Fruit fly (Drosophila melanogaster) whole organism, prepupa: Measurements from ENCODE around the gene Cyp28d1.

Experiments used
- Blimp-1 ChIP-seq: fragments of 200-800 bp; sonication (Bioruptor generic); optimal IDR thresholded peaks from 3 replicates; lab custom pipeline; 2017; ENCODE audit warnings: missing biosample characterization, missing genetic modification characterization, mild to moderate bottlenecking, moderate library complexity, missing genetic modification reagents
- CG10669 ChIP-seq: fragments of 200-800 bp; sonication (Bioruptor generic); optimal IDR thresholded peaks from 3 replicates; lab custom pipeline; 2018; ENCODE audit warnings: missing biosample characterization, mild to moderate bottlenecking, missing genetic modification characterization, moderate library complexity
- CG11294 ChIP-seq: fragments of 200-800 bp; sonication (Bioruptor generic); IDR thresholded peaks from 2 replicates; pipeline ENCODE4 v1.3.6; 2022; ENCODE audit warnings: missing biosample characterization, missing genetic modification characterization
- CG11762 ChIP-seq: fragments of 200-800 bp; sonication (Bioruptor generic); optimal IDR thresholded peaks from 3 replicates; lab custom pipeline; 2016; ENCODE audit warnings: missing biosample characterization, missing genetic modification characterization; ENCODE audit not compliant: insufficient read depth
- CG11902 ChIP-seq: fragments of 200-800 bp; sonication (Bioruptor generic); optimal IDR thresholded peaks from 3 replicates; lab custom pipeline; 2016; ENCODE audit warnings: missing biosample characterization, missing genetic modification characterization
- CG15336 ChIP-seq: fragments of 200-800 bp; sonication (Bioruptor generic); IDR thresholded peaks from 2 replicates; pipeline ENCODE4 v1.3.6; 2022; ENCODE audit warnings: missing biosample characterization, missing genetic modification characterization
- CG1621 ChIP-seq: fragments of 200-800 bp; sonication (Bioruptor generic); optimal IDR thresholded peaks from 3 replicates; lab custom pipeline; 2018; ENCODE audit warnings: missing biosample characterization, mild to moderate bottlenecking, missing genetic modification characterization
- CG3032 ChIP-seq: fragments of 200-800 bp; optimal IDR thresholded peaks from 2 replicates; lab custom pipeline; 2019; ENCODE audit warnings: missing biosample characterization, mild to moderate bottlenecking, missing genetic modification characterization, moderate library complexity
- CG31627 ChIP-seq: fragments of 200-800 bp; sonication (Bioruptor generic); optimal IDR thresholded peaks from 3 replicates; lab custom pipeline; 2016; ENCODE audit warnings: missing biosample characterization, missing genetic modification characterization
- CG32006 ChIP-seq: fragments of 200-800 bp; sonication (Bioruptor generic); optimal IDR thresholded peaks from 3 replicates; lab custom pipeline; 2017; ENCODE audit warnings: missing biosample characterization, mild to moderate bottlenecking, missing genetic modification characterization
- CG34406 ChIP-seq: fragments of 200-800 bp; sonication (Bioruptor generic); optimal IDR thresholded peaks from 3 replicates; lab custom pipeline; 2016; ENCODE audit warnings: missing biosample characterization, missing genetic modification characterization
- CG3919 ChIP-seq: fragments of 200-800 bp; sonication (Bioruptor generic); optimal IDR thresholded peaks from 3 replicates; lab custom pipeline; 2016; ENCODE audit warnings: missing biosample characterization, missing genetic modification characterization
- CG4318 ChIP-seq: fragments of 200-800 bp; sonication (Bioruptor generic); optimal IDR thresholded peaks from 3 replicates; lab custom pipeline; 2017; ENCODE audit warnings: missing biosample characterization, mild to moderate bottlenecking, missing genetic modification characterization
- CG6163 ChIP-seq: fragments of 200-800 bp; sonication (Bioruptor generic); IDR thresholded peaks from 3 replicates; pipeline ENCODE4 v1.3.6; 2022; ENCODE audit warnings: missing biosample characterization, missing genetic modification characterization
- CG6276 ChIP-seq: fragments of 200-800 bp; sonication (Bioruptor generic); optimal IDR thresholded peaks from 2 replicates; lab custom pipeline; 2017; ENCODE audit warnings: missing biosample characterization, mild to moderate bottlenecking, missing genetic modification characterization
- CG6808 ChIP-seq: fragments of 200-800 bp; sonication (Bioruptor generic); optimal IDR thresholded peaks from 3 replicates; lab custom pipeline; 2017; ENCODE audit warnings: missing biosample characterization, missing genetic modification characterization, mild to moderate bottlenecking, moderate library complexity, missing genetic modification reagents
- CG6854 ChIP-seq: fragments of 200-800 bp; sonication (Bioruptor generic); optimal IDR thresholded peaks from 2 replicates; lab custom pipeline; 2017; ENCODE audit warnings: missing biosample characterization, mild to moderate bottlenecking, missing genetic modification characterization
- CG7368 ChIP-seq: fragments of 200-800 bp; sonication (Bioruptor generic); optimal IDR thresholded peaks from 3 replicates; lab custom pipeline; 2016; ENCODE audit warnings: missing biosample characterization, missing genetic modification characterization
- CG8119 ChIP-seq: fragments of 200-800 bp; sonication (Bioruptor generic); IDR thresholded peaks from 3 replicates; pipeline ENCODE4 v1.3.6; 2022; ENCODE audit warnings: missing biosample characterization, missing genetic modification characterization
- CG9139 ChIP-seq: fragments of 200-800 bp; sonication (Bioruptor generic); optimal IDR thresholded peaks from 3 replicates; lab custom pipeline; 2017; ENCODE audit warnings: missing biosample characterization, mild to moderate bottlenecking, missing genetic modification characterization
- Eip78C ChIP-seq: fragments of 200-800 bp; sonication (Bioruptor generic); peaks from one replicate; lab custom pipeline; 2016; ENCODE audit warnings: missing biosample characterization, missing genetic modification characterization
- Eip93F ChIP-seq: fragments of 200-800 bp; sonication (Bioruptor generic); optimal IDR thresholded peaks from 2 replicates; lab custom pipeline; 2016; ENCODE audit warnings: missing biosample characterization, mild to moderate bottlenecking, missing genetic modification characterization
- Ets96B ChIP-seq: fragments of 200-800 bp; optimal IDR thresholded peaks from 2 replicates; lab custom pipeline; 2019; ENCODE audit warnings: missing biosample characterization, mild to moderate bottlenecking, missing genetic modification characterization, moderate library complexity
- Gug ChIP-seq: fragments of 200-800 bp; sonication (Bioruptor generic); IDR thresholded peaks from 2 replicates; pipeline ENCODE4 v1.3.6; 2022; ENCODE audit warnings: missing biosample characterization, missing genetic modification characterization
- Hr4 ChIP-seq: fragments of 200-800 bp; sonication (Bioruptor generic); optimal IDR thresholded peaks from 3 replicates; lab custom pipeline; 2016; ENCODE audit warnings: missing biosample characterization, missing genetic modification characterization
- Lpt ChIP-seq: fragments of 200-800 bp; sonication (Bioruptor generic); optimal IDR thresholded peaks from 3 replicates; lab custom pipeline; 2016; ENCODE audit warnings: missing biosample characterization, missing genetic modification characterization
- Met ChIP-seq: fragments of 200-800 bp; sonication (Bioruptor generic); optimal IDR thresholded peaks from 3 replicates; lab custom pipeline; 2016; ENCODE audit warnings: missing biosample characterization, missing genetic modification characterization
- OdsH ChIP-seq: fragments of 200-800 bp; sonication (Bioruptor generic); optimal IDR thresholded peaks from 3 replicates; lab custom pipeline; 2016; ENCODE audit warnings: missing biosample characterization, missing genetic modification characterization
- Smox ChIP-seq: fragments of 200-800 bp; sonication (Bioruptor generic); optimal IDR thresholded peaks from 3 replicates; lab custom pipeline; 2016; ENCODE audit warnings: missing biosample characterization, missing genetic modification characterization
- Sox14 ChIP-seq: fragments of 200-800 bp; sonication (Bioruptor generic); optimal IDR thresholded peaks from 3 replicates; lab custom pipeline; 2016; ENCODE audit warnings: missing biosample characterization, missing genetic modification characterization
- Sox15 ChIP-seq: fragments of 200-800 bp; sonication (Bioruptor generic); optimal IDR thresholded peaks from 3 replicates; lab custom pipeline; 2016; ENCODE audit warnings: missing biosample characterization, missing genetic modification characterization
- achi ChIP-seq: fragments of 200-800 bp; sonication (Bioruptor generic); optimal IDR thresholded peaks from 3 replicates; lab custom pipeline; 2016; ENCODE audit warnings: missing biosample characterization, missing genetic modification characterization
- dsx ChIP-seq: fragments of 200-800 bp; optimal IDR thresholded peaks from 3 replicates; lab custom pipeline; 2019; ENCODE audit warnings: missing biosample characterization, mild to moderate bottlenecking, missing genetic modification characterization, moderate library complexity; ENCODE audit not compliant: poor library complexity, severe bottlenecking
- esn ChIP-seq: fragments of 200-800 bp; sonication (Bioruptor generic); optimal IDR thresholded peaks from 2 replicates; lab custom pipeline; 2016; ENCODE audit warnings: missing biosample characterization, mild to moderate bottlenecking, missing genetic modification characterization, moderate library complexity
- fd85E ChIP-seq: fragments of 200-800 bp; sonication (Bioruptor generic); optimal IDR thresholded peaks from 3 replicates; lab custom pipeline; 2016; ENCODE audit warnings: missing biosample characterization, missing genetic modification characterization
- fkh ChIP-seq: fragments of 200-800 bp; sonication (Bioruptor generic); optimal IDR thresholded peaks from 3 replicates; lab custom pipeline; 2017; ENCODE audit warnings: missing biosample characterization, mild to moderate bottlenecking, missing genetic modification characterization, moderate library complexity
- lz ChIP-seq: fragments of 200-800 bp; sonication (Bioruptor generic); optimal IDR thresholded peaks from 3 replicates; lab custom pipeline; 2016; ENCODE audit warnings: missing biosample characterization, missing genetic modification characterization
- net ChIP-seq: fragments of 200-800 bp; sonication (Bioruptor generic); optimal IDR thresholded peaks from 3 replicates; lab custom pipeline; 2016; ENCODE audit warnings: missing biosample characterization, missing genetic modification characterization
- salr ChIP-seq, 2 experiments: fragments of 200-800 bp; sonication (Bioruptor generic); optimal IDR thresholded peaks; 3 replicates each; lab custom pipeline; 2016 to 2018; ENCODE audit warnings: missing biosample characterization in 2 of 2, missing genetic modification characterization in 2 of 2, mild to moderate bottlenecking in 1 of 2
- ss ChIP-seq, 2 experiments: fragments of 200-800 bp; sonication (Bioruptor generic); optimal IDR thresholded peaks; 2 replicates in 1 of 2; 3 replicates in 1 of 2; lab custom pipeline; 2017 to 2018; ENCODE audit warnings: mild to moderate bottlenecking in 2 of 2, missing biosample characterization in 2 of 2, missing genetic modification characterization in 2 of 2, moderate library complexity in 1 of 2
- svp ChIP-seq: fragments of 200-800 bp; sonication (Bioruptor generic); peaks from one replicate; lab custom pipeline; 2016; ENCODE audit warnings: missing biosample characterization, missing genetic modification characterization
- topi ChIP-seq: fragments of 200-800 bp; sonication (Bioruptor generic); optimal IDR thresholded peaks from 3 replicates; lab custom pipeline; 2016; ENCODE audit warnings: missing biosample characterization, missing genetic modification characterization
- vri ChIP-seq: fragments of 200-800 bp; sonication (Bioruptor generic); optimal IDR thresholded peaks from 3 replicates; lab custom pipeline; 2016; ENCODE audit warnings: missing biosample characterization, mild to moderate bottlenecking, missing genetic modification characterization

Cyp28d1 gene

DNA sequence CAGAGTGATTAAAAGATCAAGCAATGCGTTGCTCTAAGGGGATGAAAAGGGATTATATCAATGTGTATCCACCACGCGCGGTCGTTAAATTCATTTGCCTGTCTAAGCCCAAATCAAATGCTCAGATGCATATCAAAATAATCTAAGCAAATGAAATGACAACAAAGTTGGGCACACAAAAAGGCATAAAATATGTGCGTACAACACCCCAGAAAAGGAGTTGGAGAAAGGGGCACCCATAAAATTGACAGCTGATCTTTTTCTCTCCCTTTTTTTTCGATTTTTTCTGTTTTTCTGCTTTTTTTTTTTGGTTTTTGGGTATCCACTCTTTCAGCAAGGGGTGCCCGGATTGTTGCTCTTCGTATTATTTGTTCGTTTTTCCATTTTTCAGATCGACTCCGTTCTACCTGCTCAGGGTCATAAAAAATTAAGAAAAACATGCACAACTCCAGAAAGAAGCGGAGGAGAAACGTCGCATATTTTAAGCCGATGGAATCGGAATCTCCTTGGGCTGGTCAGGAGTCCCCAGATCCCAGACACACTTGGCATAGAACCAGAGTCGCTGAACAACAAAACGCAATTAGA is 24.5 kb downstream of the Cyp28d1 start:
- TF ChIP-seq CG6808 (peak; percentile 2), dsx (GFP tag; lab: Kevin White, UChicago) (no peak), fkh (GFP tag; lab: Kevin White, UChicago) (peak; percentile 19), ss (GFP tag; optimal IDR thresholded peaks at IDR 0.05; lab: Kevin White, UChicago) (peak; percentile 29 to 42), Gug (GFP tag; lab: Robert Waterston, UW) (no peak)

DNA sequence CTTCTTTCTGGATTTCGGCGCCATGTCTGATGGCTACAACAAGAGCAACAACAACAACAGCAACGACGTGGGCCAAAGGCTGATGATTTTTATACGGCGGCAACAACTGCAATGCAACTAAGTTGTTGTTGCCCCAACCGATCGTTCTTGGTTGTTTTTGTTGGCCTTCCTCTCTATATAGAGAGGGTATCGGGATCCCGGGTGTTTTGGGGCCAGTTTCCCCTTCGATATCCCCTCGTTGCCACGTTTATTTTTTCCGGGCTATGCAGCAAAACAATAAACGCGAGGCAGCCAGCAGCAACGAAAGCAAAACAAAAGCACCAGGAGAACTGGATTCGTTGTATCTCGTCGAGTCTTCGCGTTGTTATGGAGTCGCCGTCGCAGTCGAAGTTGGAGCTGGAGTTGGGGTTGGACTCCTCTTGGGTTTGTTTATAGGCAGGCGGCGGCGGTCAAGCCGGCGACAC is 26.1 kb downstream of the Cyp28d1 start:
- TF ChIP-seq CG1621 (tag; lab: Kevin White, UChicago) = peak; percentile 66
- TF ChIP-seq CG11762 (GFP tag; lab: Kevin White, UChicago) = no peak
- peak; percentile 3 for TF ChIP-seq CG32006 (GFP tag; lab: Kevin White, UChicago)
- peak; percentile 2 for TF ChIP-seq CG10669 (GFP tag; lab: Kevin White, UChicago)
- TF ChIP-seq ss (GFP tag; optimal IDR thresholded peaks at IDR 0.05; lab: Kevin White, UChicago) = peak; percentile 65
- TF ChIP-seq Sox15 (GFP tag; lab: Kevin White, UChicago) = no peak
- TF ChIP-seq achi (GFP tag; lab: Kevin White, UChicago) = no peak
- TF ChIP-seq CG34406 (GFP tag; lab: Kevin White, UChicago) = no peak
- no peak for TF ChIP-seq CG11902 (GFP tag; lab: Kevin White, UChicago)
- no peak for TF ChIP-seq CG6276 (GFP tag; lab: Kevin White, UChicago)
- TF ChIP-seq CG3032 = no peak
- no peak for TF ChIP-seq CG15336 (GFP tag; lab: Robert Waterston, UW)
- peak; percentile 18 for TF ChIP-seq CG6808
- peak; percentile 95 for TF ChIP-seq dsx (GFP tag; lab: Kevin White, UChicago)
- TF ChIP-seq salr (GFP tag; optimal IDR thresholded peaks at IDR 0.05; lab: Kevin White, UChicago) = peak in 1 of 2 experiments; percentile 3
- TF ChIP-seq Gug (GFP tag; lab: Robert Waterston, UW) = no peak
- no peak for TF ChIP-seq vri
- no peak for TF ChIP-seq fkh (GFP tag; lab: Kevin White, UChicago)
- peak; percentile 62 for TF ChIP-seq Eip78C (GFP tag; lab: Kevin White, UChicago)
- TF ChIP-seq CG6854 (GFP tag; lab: Kevin White, UChicago) = no peak
- no peak for TF ChIP-seq Lpt (GFP tag; lab: Kevin White, UChicago)
- peak; percentile 46; the same call in 1 of the 3 replicates for TF ChIP-seq CG6163 (GFP tag; lab: Robert Waterston, UW)
- TF ChIP-seq net = peak; percentile 4
- TF ChIP-seq CG9139 (GFP tag; lab: Kevin White, UChicago) = peak; percentile 46
- TF ChIP-seq lz (GFP tag; lab: Kevin White, UChicago) = no peak
- TF ChIP-seq CG8119 = peak; percentile 32; the same call in 1 of the 3 replicates
- no peak for TF ChIP-seq Eip93F (GFP tag; lab: Kevin White, UChicago)
- TF ChIP-seq, all 60 proteins: peak for 12

DNA sequence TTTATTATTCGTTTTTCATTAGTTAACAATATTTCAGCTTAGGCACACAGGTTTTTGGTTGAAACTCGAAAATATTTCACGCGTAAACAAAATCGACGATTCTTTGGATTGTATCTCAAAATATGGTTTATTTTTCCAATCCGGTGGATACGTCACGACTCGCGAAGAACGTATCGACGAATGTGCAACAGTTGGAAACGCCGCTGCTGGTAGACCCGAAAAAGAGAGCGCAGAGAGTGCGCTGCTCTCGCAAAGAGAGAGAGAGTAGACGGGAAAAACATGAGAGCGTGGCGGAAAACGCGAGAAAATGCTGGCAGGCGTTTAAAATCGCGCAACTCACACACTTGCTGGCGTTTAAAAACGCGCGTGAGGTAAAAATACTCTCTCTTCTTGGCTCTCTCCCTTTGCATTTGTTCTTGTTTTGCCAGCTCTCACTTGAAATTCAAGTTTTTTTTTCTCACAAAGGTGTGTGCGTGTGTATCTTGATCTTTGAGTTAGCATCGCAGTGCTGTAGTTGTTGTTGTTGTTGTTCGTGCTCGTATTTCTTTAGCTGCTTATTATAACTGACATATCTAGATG is 27.0 kb downstream of the Cyp28d1 start:
- peak; percentile 74 for TF ChIP-seq CG6854 (GFP tag; lab: Kevin White, UChicago)
- TF ChIP-seq Sox14 (GFP tag; lab: Kevin White, UChicago) = no peak
- TF ChIP-seq Met (GFP tag; lab: Kevin White, UChicago) = peak; percentile 30
- TF ChIP-seq CG31627 = no peak
- no peak for TF ChIP-seq lz (GFP tag; lab: Kevin White, UChicago)
- no peak for TF ChIP-seq Ets96B (tag; lab: Kevin White, UChicago)
- TF ChIP-seq CG6808 = peak; percentile 39
- no peak for TF ChIP-seq Gug (GFP tag; lab: Robert Waterston, UW)
- TF ChIP-seq fd85E (GFP tag; lab: Kevin White, UChicago) = peak; percentile 36
- TF ChIP-seq Hr4 (GFP tag; lab: Kevin White, UChicago) = no peak
- TF ChIP-seq ss (GFP tag; optimal IDR thresholded peaks at IDR 0.05; lab: Kevin White, UChicago) = peak; percentile 64 to 95
- no peak for TF ChIP-seq OdsH (GFP tag; lab: Kevin White, UChicago)
- peak; percentile 39 for TF ChIP-seq topi
- no peak for TF ChIP-seq CG11294 (GFP tag; lab: Robert Waterston, UW)
- no peak for TF ChIP-seq CG34406 (GFP tag; lab: Kevin White, UChicago)
- peak; percentile 72 for TF ChIP-seq vri
- no peak for TF ChIP-seq CG4318 (GFP tag; lab: Kevin White, UChicago)
- peak; percentile 8 for TF ChIP-seq fkh (GFP tag; lab: Kevin White, UChicago)
- TF ChIP-seq Eip78C (GFP tag; lab: Kevin White, UChicago) = peak; percentile 53
- no peak for TF ChIP-seq Smox
- peak in 1 of 2 experiments; percentile 29 for TF ChIP-seq salr (GFP tag; optimal IDR thresholded peaks at IDR 0.05; lab: Kevin White, UChicago)
- peak; percentile 28 for TF ChIP-seq CG7368 (GFP tag; lab: Kevin White, UChicago)
- no peak for TF ChIP-seq Blimp-1 (GFP tag; lab: Kevin White, UChicago)
- TF ChIP-seq esn (GFP tag; lab: Kevin White, UChicago) = peak; percentile 51
- TF ChIP-seq CG9139 (GFP tag; lab: Kevin White, UChicago) = peak; percentile 30
- TF ChIP-seq CG1621 (tag; lab: Kevin White, UChicago) = no peak
- TF ChIP-seq CG32006 (GFP tag; lab: Kevin White, UChicago) = no peak
- peak; percentile 34 for TF ChIP-seq CG3919
- peak; percentile 52 for TF ChIP-seq svp
- no peak for TF ChIP-seq Sox15 (GFP tag; lab: Kevin White, UChicago)
